Fruit fly (Drosophila melanogaster) whole organism, larva: ENCODE measurements around the gene CG13083.

Source experiments
- noc ChIP-seq: fragments of 200-800 bp; sonication (Bioruptor generic); optimal IDR thresholded peaks from 3 replicates; lab custom pipeline; 2019; ENCODE audit warnings: missing biosample characterization, mild to moderate bottlenecking, missing genetic modification characterization, moderate library complexity

The CG13083 gene

DNA sequence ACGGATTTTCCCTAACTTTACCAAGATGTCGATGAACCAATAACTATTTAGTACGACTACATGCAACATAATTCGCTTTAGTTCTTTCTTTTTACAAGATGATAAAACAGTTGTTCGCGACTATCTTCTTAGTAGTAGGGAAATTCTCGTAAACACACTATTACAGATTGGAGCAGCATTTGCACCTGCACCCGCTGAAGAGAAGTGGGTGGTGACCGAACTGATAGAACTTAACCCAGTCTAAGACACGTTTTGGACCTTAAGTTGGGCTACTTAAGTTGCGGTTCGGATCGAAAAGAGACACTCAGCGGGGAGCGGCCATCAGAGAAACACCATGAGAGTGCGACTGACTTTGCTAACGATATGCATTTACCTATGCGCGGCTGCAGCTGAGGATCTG is at the start of gene CG13083:
CG13083 (plus strand) TSS at position 301 of the 400 bp plus-strand sequence.
- TF ChIP-seq noc (tag; lab: Kevin White, UChicago) = no peak

DNA sequence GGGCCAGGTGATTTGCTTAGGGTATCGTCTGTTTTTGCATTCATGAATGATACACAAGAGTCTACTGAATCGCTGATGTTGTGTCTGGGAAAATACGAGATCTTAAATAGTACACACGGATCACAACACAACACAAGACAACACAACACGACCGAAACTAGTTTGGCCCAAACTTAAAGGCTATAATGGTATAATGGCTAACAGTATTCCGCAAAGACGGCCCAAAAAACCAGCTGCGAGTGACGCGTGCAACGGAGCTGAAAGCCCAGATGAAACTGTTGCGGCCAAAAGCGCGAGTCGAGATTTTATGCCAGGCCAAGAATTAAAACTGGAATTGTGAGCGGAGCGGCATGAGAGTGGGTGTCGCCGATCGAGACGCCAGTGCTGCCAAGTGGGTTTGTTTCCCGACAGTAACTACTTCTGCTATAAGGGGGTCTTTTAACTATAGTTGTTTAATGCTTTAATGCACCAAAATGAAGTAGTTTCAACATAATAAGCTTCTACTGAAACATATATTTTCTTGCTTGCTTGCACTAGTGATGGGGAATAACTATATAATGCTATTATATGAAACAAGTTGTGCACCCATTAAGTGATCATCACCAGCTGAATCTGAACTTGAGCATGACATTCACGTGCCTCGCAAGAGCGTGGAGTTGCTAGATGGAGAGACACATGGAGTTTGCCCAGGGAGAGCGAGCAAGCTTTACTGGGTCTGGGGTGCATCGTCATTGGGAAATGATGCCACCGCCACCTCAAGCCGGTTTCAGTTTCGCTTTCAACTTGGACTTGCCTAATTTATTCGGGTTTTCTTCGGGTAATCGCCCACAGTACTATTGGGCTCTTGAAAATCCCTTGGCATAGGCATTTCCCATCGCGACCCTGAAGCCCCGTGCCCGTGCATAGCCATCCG is 48.3 kb upstream of the CG13083 start:
- TF ChIP-seq noc (tag; lab: Kevin White, UChicago) = no peak

DNA sequence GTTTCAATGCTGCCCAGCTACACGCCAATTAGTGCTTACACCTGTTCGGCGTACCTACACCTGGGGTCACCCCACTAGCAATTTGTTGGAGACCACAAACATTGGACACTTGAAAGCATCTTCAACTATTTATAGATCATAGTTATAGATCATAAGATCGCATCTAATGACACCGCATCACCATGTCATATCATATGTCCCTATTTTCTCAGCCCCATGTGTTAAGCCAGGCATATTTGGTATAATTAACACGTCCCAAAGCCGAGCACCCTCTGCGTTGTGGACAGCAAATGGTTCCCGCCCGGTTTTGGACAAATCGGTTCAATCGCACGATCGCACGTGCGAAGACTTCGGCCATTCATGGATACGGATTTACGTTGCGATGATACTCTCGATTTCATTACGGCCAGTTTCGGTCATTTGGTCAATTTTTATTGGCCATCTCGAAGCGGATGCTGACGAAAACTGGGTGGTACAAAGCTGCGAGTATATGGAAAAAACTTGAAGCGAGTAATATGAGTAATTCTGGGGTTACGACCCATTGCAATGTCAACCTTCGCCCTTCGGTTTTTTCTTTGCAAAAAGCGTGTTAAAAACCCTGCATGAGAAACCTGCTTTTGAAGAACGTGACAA is 47.6 kb upstream of the CG13083 start:
- no peak for TF ChIP-seq noc (tag; lab: Kevin White, UChicago)

DNA sequence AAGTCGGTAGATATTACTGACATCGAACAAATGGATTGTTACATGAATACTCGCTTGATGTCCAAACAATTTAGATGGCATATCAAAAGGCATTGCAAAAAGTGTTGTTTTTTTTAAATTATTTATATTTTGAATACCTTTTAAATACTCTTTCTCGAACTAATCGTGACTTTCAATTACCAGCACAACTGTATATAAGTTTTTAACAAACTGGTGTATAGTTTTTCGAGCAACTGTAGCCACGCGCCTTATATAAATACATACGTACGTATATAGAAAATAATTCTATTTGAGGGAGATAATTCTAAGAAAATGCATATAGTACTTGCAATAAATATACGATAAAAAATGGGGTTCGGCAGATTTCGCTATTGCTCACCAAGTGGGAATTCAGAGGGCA is 47.0 kb upstream of the CG13083 start:
- no peak for TF ChIP-seq noc (tag; lab: Kevin White, UChicago)

DNA sequence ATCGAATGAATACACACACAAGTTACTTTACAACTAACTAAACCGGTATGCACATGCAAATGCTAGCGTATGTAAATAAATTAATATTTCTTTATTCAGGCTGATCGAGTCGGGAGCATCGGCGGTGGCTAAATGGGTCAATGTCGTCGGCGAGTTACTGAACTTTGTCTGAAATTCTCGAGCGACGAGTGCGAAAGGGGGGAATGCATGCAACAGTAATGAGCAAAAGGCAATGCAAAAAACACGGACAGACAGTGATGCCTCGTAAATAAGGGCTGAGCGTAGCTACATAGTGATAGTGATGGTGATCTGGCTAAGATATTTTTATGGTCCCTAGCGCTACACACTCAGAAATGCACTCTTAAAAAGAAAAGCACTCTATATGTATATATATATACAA is 46.6 kb upstream of the CG13083 start:
- no peak for TF ChIP-seq noc (tag; lab: Kevin White, UChicago)

DNA sequence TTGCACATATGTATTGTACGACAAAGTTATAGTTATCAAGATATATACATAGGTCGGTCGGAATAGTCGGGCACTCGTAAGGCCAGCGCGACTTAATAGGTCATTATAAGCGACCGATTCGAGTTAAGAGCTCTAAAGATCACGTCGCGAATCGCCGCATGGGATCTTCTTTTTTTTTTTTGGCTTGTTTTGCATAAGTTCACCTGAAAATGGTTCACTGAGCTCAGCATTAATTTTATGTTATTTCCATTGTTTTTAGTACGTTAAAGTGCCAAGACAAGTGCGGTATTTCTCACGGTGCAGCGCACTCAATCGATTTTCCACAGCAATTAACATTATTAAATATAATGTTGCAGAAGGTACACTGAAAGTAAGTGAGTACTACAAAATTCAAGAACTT is 46.0 kb upstream of the CG13083 start:
- no peak for TF ChIP-seq noc (tag; lab: Kevin White, UChicago)

DNA sequence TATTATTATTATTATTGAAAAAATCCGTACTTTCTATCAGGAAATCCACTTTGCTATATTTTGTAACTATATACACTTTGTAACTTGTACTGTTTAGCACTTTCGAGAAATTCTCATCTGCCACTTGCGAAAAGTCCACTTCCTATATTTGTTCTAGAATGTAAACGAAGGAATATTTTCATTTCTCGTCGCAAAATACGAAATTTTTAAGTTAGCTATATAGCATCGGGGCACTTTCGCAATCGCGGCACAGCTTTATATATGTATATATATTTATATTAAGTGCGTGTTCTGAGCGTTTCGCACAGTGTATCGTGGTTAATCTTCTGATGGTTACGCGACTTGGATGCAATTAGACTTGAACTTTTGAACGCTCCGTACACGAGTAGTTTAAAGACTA is 45.5 kb upstream of the CG13083 start, which contains the start of gene RanGAP:
RanGAP (plus strand) TSS at position 169 of the 400 bp plus-strand sequence.
- TF ChIP-seq noc (tag; lab: Kevin White, UChicago) = no peak

DNA sequence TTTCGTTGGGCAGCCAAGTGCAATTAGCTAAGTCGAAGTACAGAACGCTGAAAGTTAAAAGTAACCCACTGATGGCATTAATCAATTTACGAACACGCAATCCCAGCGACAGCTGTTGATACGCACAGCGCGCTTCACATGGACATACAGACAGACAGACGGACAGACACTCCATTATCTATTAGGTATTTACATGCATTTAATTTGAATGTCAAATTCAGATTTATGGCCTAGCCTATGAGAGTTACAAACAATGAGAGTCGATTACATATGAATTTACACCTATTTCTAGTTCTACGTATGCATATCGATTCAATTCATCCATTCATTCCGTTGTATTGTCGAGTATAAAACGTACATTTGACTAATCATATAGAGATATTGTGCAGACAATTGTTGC is 44.7 kb upstream of the CG13083 start, which contains the start of gene CG10237:
CG10237 (minus strand) TSS at position 101 of the 400 bp plus-strand sequence.
- TF ChIP-seq noc (tag; lab: Kevin White, UChicago) = no peak

DNA sequence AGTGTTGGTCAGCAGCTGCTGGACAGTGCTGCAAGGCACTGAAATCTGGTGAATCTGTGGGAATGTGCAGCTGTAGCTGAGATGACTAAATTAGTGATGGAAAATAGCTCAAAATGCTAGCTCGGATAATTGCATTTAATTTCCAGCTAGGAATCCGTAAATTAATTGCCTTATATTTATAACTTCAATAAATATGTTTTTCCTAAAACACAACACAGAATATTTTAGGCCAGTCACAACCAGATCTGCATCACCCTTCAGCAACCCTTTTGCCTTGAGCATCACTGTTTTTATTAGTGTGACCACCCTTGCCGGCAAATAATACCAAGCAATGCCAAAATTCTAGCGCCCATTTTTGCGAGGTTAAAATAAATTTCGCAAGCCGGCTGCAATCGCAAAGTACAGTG is 42.6 kb upstream of the CG13083 start, which contains the start of gene Hs2st:
Hs2st (minus strand) TSS at position 17 of the 407 bp plus-strand sequence.
- peak; percentile 91 for TF ChIP-seq noc (tag; lab: Kevin White, UChicago)

DNA sequence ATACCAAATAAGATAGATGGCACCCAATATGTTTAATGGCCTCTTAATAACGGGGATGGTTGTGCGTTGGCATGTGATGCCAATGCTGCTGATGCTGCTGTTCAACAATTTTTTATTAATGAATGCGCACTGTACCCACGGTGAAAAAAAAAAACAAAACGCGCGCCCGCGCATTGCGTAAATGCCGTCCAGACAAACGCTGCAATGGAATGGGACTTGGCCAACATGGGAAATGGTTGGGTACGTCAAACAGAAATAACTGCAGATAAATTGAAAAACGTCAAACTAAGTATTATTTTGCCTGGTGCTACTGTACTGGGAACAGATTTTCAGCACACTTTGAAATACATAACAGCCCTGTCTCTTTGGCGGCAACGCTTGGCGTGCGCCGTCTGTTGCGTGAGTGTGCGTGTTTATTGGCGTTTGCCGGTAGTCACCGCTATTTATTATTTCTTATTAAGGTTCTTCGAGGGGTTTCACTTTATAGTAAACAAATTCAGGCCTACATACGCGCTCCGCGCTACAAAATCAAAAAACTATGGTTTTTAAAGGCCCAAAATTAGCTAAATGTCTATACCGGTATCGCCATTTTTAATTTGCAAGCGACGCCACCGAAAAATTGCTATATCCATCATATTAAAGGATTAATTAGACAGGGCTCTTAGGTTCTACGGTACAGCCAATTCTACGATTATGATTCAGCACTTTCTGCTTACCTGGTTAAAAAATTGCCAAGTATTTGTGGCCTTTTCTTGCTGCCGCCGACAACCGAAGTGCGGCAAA is 34.6 kb upstream of the CG13083 start:
- TF ChIP-seq noc (tag; lab: Kevin White, UChicago) = peak; percentile 7

DNA sequence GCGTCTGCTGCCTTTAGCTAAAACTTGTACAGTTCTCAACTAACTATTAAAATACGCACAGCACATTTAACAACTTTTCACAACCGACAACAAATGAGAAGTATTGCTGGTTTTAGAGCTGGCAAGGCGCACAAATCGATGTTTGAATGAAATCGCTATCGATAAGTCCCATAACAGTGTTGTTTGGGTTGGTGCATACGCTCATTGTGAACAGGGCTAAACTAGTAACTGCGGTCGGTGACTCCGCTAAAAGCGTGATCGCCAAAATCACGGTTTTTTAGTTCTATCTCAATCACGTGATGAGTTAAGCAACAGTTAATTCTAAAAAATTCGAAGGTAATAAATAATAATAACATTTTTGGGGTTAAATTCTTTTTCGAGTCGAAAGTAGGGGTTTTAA is 33.9 kb upstream of the CG13083 start, which contains the start of gene Top2:
Top2 (minus strand) TSS at position 110 of the 400 bp plus-strand sequence.
- no peak for TF ChIP-seq noc (tag; lab: Kevin White, UChicago)

DNA sequence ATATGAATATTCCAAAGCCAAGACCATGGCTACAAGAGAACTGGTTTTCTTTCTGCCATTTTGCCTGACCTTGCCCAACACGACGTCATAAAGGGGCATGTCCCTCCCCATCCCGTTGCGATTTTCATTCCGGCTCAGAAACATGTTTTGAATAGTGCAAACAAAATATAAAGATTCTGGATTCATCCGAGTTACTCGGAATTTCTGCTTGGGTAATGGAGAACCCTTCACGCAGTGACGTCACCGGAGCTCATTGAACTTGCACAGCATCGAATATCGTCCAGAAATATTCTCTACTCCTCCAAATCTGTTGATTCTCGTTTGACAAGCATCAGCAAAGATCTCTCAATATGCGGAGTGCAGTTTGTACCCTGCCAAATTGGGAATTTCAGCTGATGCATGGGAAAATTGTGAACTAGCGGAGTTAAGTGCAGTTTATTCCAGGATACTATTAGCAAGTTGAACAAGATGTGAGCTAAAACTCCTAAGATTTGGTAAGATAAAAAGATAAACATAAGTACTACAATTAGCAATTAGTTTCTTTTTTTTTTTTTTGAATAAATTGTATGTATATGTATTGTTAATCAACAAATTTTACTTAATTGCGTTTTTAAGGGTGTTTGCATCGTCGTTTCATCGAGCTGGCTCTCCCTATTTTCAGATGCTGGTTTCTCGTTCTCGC is 33.1 kb upstream of the CG13083 start, which contains the start of gene CG10026:
CG10026 (plus strand) TSS at position 187 of the 682 bp plus-strand sequence.
- TF ChIP-seq noc (tag; lab: Kevin White, UChicago) = no peak

DNA sequence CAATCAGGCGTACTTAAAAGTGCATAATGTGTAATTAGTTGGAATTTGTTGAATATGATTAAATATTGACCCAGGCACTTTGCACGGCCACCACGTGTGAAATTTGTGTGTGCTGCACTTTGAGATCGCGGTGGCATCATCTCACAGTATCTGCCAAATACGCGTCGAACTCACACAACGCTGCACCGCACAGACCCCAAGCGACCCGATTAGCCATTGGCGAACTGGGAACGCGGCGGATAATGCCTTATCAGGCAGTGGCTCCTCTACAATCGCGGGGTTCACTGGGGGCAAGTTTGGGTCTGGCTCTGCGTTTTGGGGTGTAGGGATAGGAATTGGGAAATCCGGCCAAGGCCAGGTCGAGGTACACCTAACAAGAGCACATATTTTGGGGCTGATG is 32.1 kb upstream of the CG13083 start:
- TF ChIP-seq noc (tag; lab: Kevin White, UChicago) = no peak

DNA sequence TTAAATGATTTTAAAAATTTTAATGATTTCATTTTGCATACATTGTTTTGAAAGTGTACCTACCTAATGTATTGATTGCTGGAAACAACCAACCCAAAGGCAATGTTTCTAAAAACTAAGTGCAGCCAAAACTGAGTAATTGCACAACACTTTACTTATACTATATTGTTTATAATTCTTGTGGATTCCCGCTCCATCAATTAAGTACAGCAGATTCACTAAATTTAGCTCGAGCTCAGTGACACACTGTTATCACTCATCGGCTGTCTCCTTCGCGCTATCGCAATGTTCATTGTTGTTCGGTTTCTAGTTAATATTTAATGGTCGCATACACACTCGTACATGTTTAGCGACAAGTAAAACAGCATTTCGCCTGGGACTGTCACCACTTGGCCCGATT is 31.6 kb upstream of the CG13083 start:
- TF ChIP-seq noc (tag; lab: Kevin White, UChicago) = no peak
